Worm (Caenorhabditis elegans) whole organism, L4/young adult: Measurements from ENCODE around the gene T07D4.5.

Experiments
- W03F9.2 ChIP-seq: fragments of 150-350 bp; optimal IDR thresholded peaks from 2 replicates; lab custom pipeline; 2014; ENCODE audit warnings: missing biosample characterization, missing genetic modification characterization
- dao-5 ChIP-seq: sonication (generic microtip); optimal IDR thresholded peaks from 2 replicates; lab custom pipeline; 2016; ENCODE audit warnings: missing genotype, missing genetic modification characterization, moderate library complexity, missing compliant biosample characterization
- him-1 ChIP-seq: sonication (generic microtip); optimal IDR thresholded peaks from 2 replicates; lab custom pipeline; 2016; ENCODE audit warnings: missing genotype, missing genetic modification reagents, missing genetic modification characterization, missing compliant biosample characterization

T07D4.5 gene

ce11 chrII:8884262-8884949, at the start of gene T07D4.5, which contains the start of gene ddx-19:
Gene T07D4.5 (minus strand): TSS chrII:8884332.
Gene ddx-19 (plus strand): TSS chrII:8884899.
- TF ChIP-seq dao-5 (no peak), him-1 (tag; lab: Kevin White, UChicago) (no peak), W03F9.2 (tag; lab: Kevin White, UChicago) (peak; percentile 28)

- TF ChIP-seq W03F9.2 (tag; lab: Kevin White, UChicago) (no peak), him-1 (tag; lab: Kevin White, UChicago) (no peak), dao-5 (no peak)
These were observed 48.3 kb upstream of the T07D4.5 start for ce11 chrII:8932392-8932791.

- TF ChIP-seq dao-5: no peak
- no peak for TF ChIP-seq W03F9.2 (tag; lab: Kevin White, UChicago)
- TF ChIP-seq him-1 (tag; lab: Kevin White, UChicago): no peak
These were observed 47.4 kb upstream of the T07D4.5 start for ce11 chrII:8931405-8932149.

- no peak for TF ChIP-seq dao-5
- no peak for TF ChIP-seq W03F9.2 (tag; lab: Kevin White, UChicago)
- TF ChIP-seq him-1 (tag; lab: Kevin White, UChicago): no peak
These were observed 46.6 kb upstream of the T07D4.5 start, which contains the start of gene enol-1 for ce11 chrII:8930763-8931162. Gene enol-1 (plus strand): TSS chrII:8930997.

ce11 chrII:8929771-8930170, 45.6 kb upstream of the T07D4.5 start, which contains the start of gene mrpl-50:
Gene mrpl-50 (plus strand): TSS chrII:8929841.
- TF ChIP-seq him-1 (tag; lab: Kevin White, UChicago) (no peak), W03F9.2 (tag; lab: Kevin White, UChicago) (no peak), dao-5 (no peak)

ce11 chrII:8927253-8927791, 43.2 kb upstream of the T07D4.5 start, which contains the start of gene cct-2:
Gene cct-2 (plus strand): TSS chrII:8927741.
- TF ChIP-seq dao-5: no peak
- peak; percentile 66 for TF ChIP-seq W03F9.2 (tag; lab: Kevin White, UChicago)

ce11 chrII:8926451-8926850, 42.3 kb upstream of the T07D4.5 start, which contains the start of gene B0457.2:
Gene B0457.2 (minus strand): TSS chrII:8926551.
- no peak for TF ChIP-seq him-1 (tag; lab: Kevin White, UChicago)
- TF ChIP-seq dao-5: no peak
- no peak for TF ChIP-seq W03F9.2 (tag; lab: Kevin White, UChicago)

- no peak for TF ChIP-seq W03F9.2 (tag; lab: Kevin White, UChicago)
These were observed 39.1 kb upstream of the T07D4.5 start for ce11 chrII:8923187-8923586.

ce11 chrII:8922140-8922539, 38.0 kb upstream of the T07D4.5 start, which contains the start of gene B0457.6:
Gene B0457.6 (plus strand): TSS chrII:8922423.
- TF ChIP-seq dao-5 (no peak), W03F9.2 (tag; lab: Kevin White, UChicago) (no peak), him-1 (tag; lab: Kevin White, UChicago) (no peak)

ce11 chrII:8921456-8921855, 37.3 kb upstream of the T07D4.5 start:
- TF ChIP-seq him-1 (tag; lab: Kevin White, UChicago) (no peak), W03F9.2 (tag; lab: Kevin White, UChicago) (no peak), dao-5 (no peak)

ce11 chrII:8920955-8921354, 36.8 kb upstream of the T07D4.5 start:
- TF ChIP-seq dao-5 (no peak), W03F9.2 (tag; lab: Kevin White, UChicago) (no peak)

- TF ChIP-seq dao-5: no peak
- no peak for TF ChIP-seq him-1 (tag; lab: Kevin White, UChicago)
- TF ChIP-seq W03F9.2 (tag; lab: Kevin White, UChicago): no peak
These were observed 36.2 kb upstream of the T07D4.5 start for ce11 chrII:8920315-8920714.

- no peak for TF ChIP-seq dao-5
- TF ChIP-seq him-1 (tag; lab: Kevin White, UChicago): no peak
- TF ChIP-seq W03F9.2 (tag; lab: Kevin White, UChicago): no peak
These were observed 33.2 kb upstream of the T07D4.5 start for ce11 chrII:8917339-8917738.

- TF ChIP-seq W03F9.2 (tag; lab: Kevin White, UChicago): no peak
- TF ChIP-seq him-1 (tag; lab: Kevin White, UChicago): no peak
- TF ChIP-seq dao-5: no peak
These were observed 32.5 kb upstream of the T07D4.5 start for ce11 chrII:8916656-8917055.
